Worm (Caenorhabditis elegans) whole organism, L4/young adult: ENCODE results near the gene C15B12.3.

Source experiments
- W03F9.2 ChIP-seq: fragments of 150-350 bp; optimal IDR thresholded peaks from 2 replicates; lab custom pipeline; 2014; ENCODE audit warnings: missing biosample characterization, missing genetic modification characterization
- dao-5 ChIP-seq: sonication (generic microtip); optimal IDR thresholded peaks from 2 replicates; lab custom pipeline; 2016; ENCODE audit warnings: missing genotype, missing genetic modification characterization, moderate library complexity, missing compliant biosample characterization
- him-1 ChIP-seq: sonication (generic microtip); optimal IDR thresholded peaks from 2 replicates; lab custom pipeline; 2016; ENCODE audit warnings: missing genotype, missing genetic modification reagents, missing genetic modification characterization, missing compliant biosample characterization

- TF ChIP-seq him-1 (no peak), dao-5 (tag; lab: Kevin White, UChicago) (no peak), W03F9.2 (tag; lab: Kevin White, UChicago) (no peak)
Measured at ce11 chrX:6458001-6458400, 9.4 kb downstream of the C15B12.3 start.
